Worm (Caenorhabditis elegans): ENCODE data around the gene marg-1.

Gene marg-1

ce11 chrX:3781040-3781439, at the start of gene marg-1:
TSS of gene marg-1 (minus strand) at chrX:3781140.
- TF ChIP-seq mep-1 (tag; optimal IDR thresholded peaks at IDR 0.05) (no peak), ama-1 (optimal IDR thresholded peaks at IDR 0.05) (no peak), aha-1 (tag) (peak; percentile 27)

ce11 chrX:3829605-3830004, 48.7 kb upstream of the marg-1 start:
- no peak for TF ChIP-seq dpl-1 (GFP tag; optimal IDR thresholded peaks at IDR 0.05)
- TF ChIP-seq ZK337.2 (GFP tag; IDR thresholded peaks at IDR 0.05): no peak
- no peak for TF ChIP-seq F26F4.8 (GFP tag; conservative IDR thresholded peaks at IDR 0.05)
- no peak for TF ChIP-seq unc-39 (tag; optimal IDR thresholded peaks at IDR 0.05)
- no peak for TF ChIP-seq egl-27 (tag; optimal IDR thresholded peaks at IDR 0.05)
- no peak for TF ChIP-seq D1046.2 (GFP tag; IDR thresholded peaks at IDR 0.05)
- no peak for TF ChIP-seq nhr-11 (tag; optimal IDR thresholded peaks at IDR 0.05)
- no peak for TF ChIP-seq jun-1 (tag; optimal IDR thresholded peaks at IDR 0.05)
- no peak for TF ChIP-seq spr-1 (tag; optimal IDR thresholded peaks at IDR 0.05)
- TF ChIP-seq mep-1 (tag; optimal IDR thresholded peaks at IDR 0.05): peak; percentile 55
- TF ChIP-seq aha-1 (tag): peak; percentile 83
- no peak for TF ChIP-seq nhr-10 (tag; optimal IDR thresholded peaks at IDR 0.05)
- TF ChIP-seq hlh-30 (tag; optimal IDR thresholded peaks at IDR 0.05; ENCODE audit: insufficient read depth): no peak
- no peak for TF ChIP-seq nhr-237 (tag; optimal IDR thresholded peaks at IDR 0.05)
- TF ChIP-seq sdz-12 (GFP tag; optimal IDR thresholded peaks at IDR 0.05): no peak
- 0 out of 2 replicates have a peak, but pooled peaks have one; percentile 28 for TF ChIP-seq lin-1 (GFP tag; IDR thresholded peaks at IDR 0.05)
- TF ChIP-seq dmd-6 (GFP tag; IDR thresholded peaks at IDR 0.05): peak; percentile 77
- TF ChIP-seq php-3 (GFP tag; IDR thresholded peaks at IDR 0.05): peak; percentile 63; the same call in 1 of the 2 replicates
- TF ChIP-seq aly-2 (tag; optimal IDR thresholded peaks at IDR 0.05): no peak
- no peak for TF ChIP-seq R02D3.7 (tag; optimal IDR thresholded peaks at IDR 0.05)
- no peak for TF ChIP-seq cey-2 (tag; optimal IDR thresholded peaks at IDR 0.05; ENCODE audit: borderline replicate concordance, insufficient read depth)
- no peak for TF ChIP-seq fos-1 (tag; optimal IDR thresholded peaks at IDR 0.05)
- TF ChIP-seq lin-29 (GFP tag; IDR thresholded peaks at IDR 0.05): no peak
- TF ChIP-seq tra-1 (GFP tag; IDR thresholded peaks at IDR 0.05): peak; percentile 50; the same call in 1 of the 2 replicates
- TF ChIP-seq Y48G9A.11 (GFP tag; IDR thresholded peaks at IDR 0.05): no peak
- TF ChIP-seq ceh-32 (tag; optimal IDR thresholded peaks at IDR 0.05; ENCODE audit: poor library complexity): no peak
- TF ChIP-seq rbr-2 (tag; optimal IDR thresholded peaks at IDR 0.05): no peak
- no peak for TF ChIP-seq egl-43 (GFP tag; IDR thresholded peaks at IDR 0.05)
- TF ChIP-seq mdl-1 (tag; optimal IDR thresholded peaks at IDR 0.05): peak in 1 of 2 experiments; percentile 19
- no peak for TF ChIP-seq zfp-2 (tag; optimal IDR thresholded peaks at IDR 0.05)
- no peak for TF ChIP-seq ZK546.5 (tag; optimal IDR thresholded peaks at IDR 0.05)
- no peak for TF ChIP-seq spr-3 (GFP tag; optimal IDR thresholded peaks at IDR 0.05)
- TF ChIP-seq ctbp-1 (GFP tag; IDR thresholded peaks at IDR 0.05): no peak
- no peak for TF ChIP-seq hif-1 (tag; optimal IDR thresholded peaks at IDR 0.05)
- peak in 1 of 2 experiments; percentile 37 for TF ChIP-seq lsy-2 (tag; optimal IDR thresholded peaks at IDR 0.05)
- TF ChIP-seq F10B5.3 (tag; optimal IDR thresholded peaks at IDR 0.05): no peak
- peak; percentile 98 for TF ChIP-seq pqm-1 (tag; optimal IDR thresholded peaks at IDR 0.05)
- TF ChIP-seq nhr-28 (tag; optimal IDR thresholded peaks at IDR 0.05): peak; percentile 96
- TF ChIP-seq zag-1 (tag; optimal IDR thresholded peaks at IDR 0.05): no peak
- TF ChIP-seq ama-1 (optimal IDR thresholded peaks at IDR 0.05): no peak
- TF ChIP-seq arid-1 (GFP tag; conservative IDR thresholded peaks at IDR 0.05): no peak
- no peak for TF ChIP-seq dmd-9 (GFP tag; IDR thresholded peaks at IDR 0.05)
- TF ChIP-seq snpc-4 (tag; optimal IDR thresholded peaks at IDR 0.05): no peak
- no peak for TF ChIP-seq zip-11 (GFP tag; IDR thresholded peaks at IDR 0.05)
- TF ChIP-seq F44E2.7 (GFP tag; IDR thresholded peaks at IDR 0.05): no peak
- no peak for TF ChIP-seq ces-1 (GFP tag; optimal IDR thresholded peaks at IDR 0.05)
- TF ChIP-seq T20F7.1 (GFP tag; optimal IDR thresholded peaks at IDR 0.05): peak; percentile 47
- TF ChIP-seq madf-9 (GFP tag; conservative IDR thresholded peaks at IDR 0.05): no peak
- no peak for TF ChIP-seq nhr-41 (GFP tag; IDR thresholded peaks at IDR 0.05)
- no peak for TF ChIP-seq Y105C5A.15 (GFP tag; IDR thresholded peaks at IDR 0.05)
